Worm (Caenorhabditis elegans) whole organism, young adult: ENCODE results near the gene B0457.6.

Experiments
- B0019.2 ChIP-seq: fragments of 200-800 bp; sonication (Bioruptor generic); conservative IDR thresholded peaks from 2 replicates; pipeline ENCODE4 v1.3.6; 2022; ENCODE audit warnings: missing genetic modification reagents, missing genetic modification characterization, missing compliant biosample characterization
- B0261.1 ChIP-seq: sonication (generic microtip); optimal IDR thresholded peaks from 2 replicates; lab custom pipeline; 2016; ENCODE audit warnings: mild to moderate bottlenecking, missing genetic modification characterization, moderate library complexity, missing compliant biosample characterization
- F10E7.11 ChIP-seq: sonication (generic microtip); optimal IDR thresholded peaks from 2 replicates; lab custom pipeline; 2017; ENCODE audit warnings: mild to moderate bottlenecking, missing genetic modification characterization, moderate library complexity, missing compliant biosample characterization
- F39B2.1 ChIP-seq: fragments of 200-800 bp; sonication (Bioruptor generic); IDR thresholded peaks from 2 replicates; pipeline ENCODE4 v1.3.6; 2022; ENCODE audit warnings: missing genetic modification reagents, missing genetic modification characterization, missing compliant biosample characterization
- F57A8.1 ChIP-seq: fragments of 200-800 bp; sonication (Bioruptor generic); optimal IDR thresholded peaks from 2 replicates; lab custom pipeline; 2018; ENCODE audit warnings: mild to moderate bottlenecking, missing genetic modification characterization, moderate library complexity, missing compliant biosample characterization
- K12H6.12 ChIP-seq: fragments of 200-800 bp; sonication (Bioruptor generic); optimal IDR thresholded peaks from 2 replicates; lab custom pipeline; 2018; ENCODE audit warnings: mild to moderate bottlenecking, missing genetic modification characterization, missing compliant biosample characterization
- Y53F4B.3 ChIP-seq: fragments of 200-800 bp; sonication (Bioruptor generic); IDR thresholded peaks from 2 replicates; pipeline ENCODE4 v1.3.6; 2022; ENCODE audit warnings: missing genetic modification reagents, missing genetic modification characterization, missing compliant biosample characterization
- Y56A3A.18 ChIP-seq: fragments of 200-800 bp; sonication (Bioruptor generic); IDR thresholded peaks from 2 replicates; pipeline ENCODE4 v1.3.6; 2022; ENCODE audit warnings: missing genetic modification reagents, missing genetic modification characterization, missing compliant biosample characterization
- Y67H2A.10 ChIP-seq: fragments of 200-800 bp; sonication (Bioruptor generic); conservative IDR thresholded peaks from 2 replicates; pipeline ENCODE4 v1.3.6; 2022; ENCODE audit warnings: missing genetic modification reagents, missing genetic modification characterization, missing compliant biosample characterization
- Y79H2A.3 ChIP-seq: fragments of 200-800 bp; sonication (Bioruptor generic); conservative IDR thresholded peaks from 2 replicates; pipeline ENCODE4 v1.3.6; 2022; ENCODE audit warnings: missing genetic modification reagents, missing genetic modification characterization, missing compliant biosample characterization
- Y95B8A.8 ChIP-seq: fragments of 200-800 bp; sonication (Bioruptor generic); IDR thresholded peaks from 2 replicates; pipeline ENCODE4 v1.3.6; 2022; ENCODE audit warnings: missing genetic modification reagents, missing genetic modification characterization, missing compliant biosample characterization
- ZK185.1 ChIP-seq: sonication (generic microtip); optimal IDR thresholded peaks from 2 replicates; lab custom pipeline; 2016; ENCODE audit warnings: mild to moderate bottlenecking, missing genetic modification characterization, missing compliant biosample characterization; ENCODE audit not compliant: poor library complexity, severe bottlenecking
- athp-1 ChIP-seq: sonication (generic microtip); optimal IDR thresholded peaks from 2 replicates; lab custom pipeline; 2017; ENCODE audit warnings: mild to moderate bottlenecking, missing genetic modification characterization, missing compliant biosample characterization
- bed-1 ChIP-seq: fragments of 200-800 bp; sonication (Bioruptor generic); IDR thresholded peaks from 2 replicates; pipeline ENCODE4 v1.3.6; 2022; ENCODE audit warnings: missing genetic modification reagents, missing genetic modification characterization, missing compliant biosample characterization
- ccch-3 ChIP-seq: fragments of 200-800 bp; sonication (Bioruptor generic); optimal IDR thresholded peaks from 2 replicates; lab custom pipeline; 2018; ENCODE audit warnings: mild to moderate bottlenecking, missing genetic modification characterization, missing compliant biosample characterization
- ceh-100 ChIP-seq: fragments of 200-800 bp; sonication (Bioruptor generic); IDR thresholded peaks from 2 replicates; pipeline ENCODE4 v1.3.6; 2022; ENCODE audit warnings: missing genetic modification reagents, missing genetic modification characterization, missing compliant biosample characterization
- ceh-58 ChIP-seq: fragments of 200-800 bp; sonication (Bioruptor generic); IDR thresholded peaks from 2 replicates; pipeline ENCODE4 v1.3.6; 2022; ENCODE audit warnings: missing genetic modification characterization, missing compliant biosample characterization
- ceh-79 ChIP-seq: sonication (generic microtip); optimal IDR thresholded peaks from 2 replicates; lab custom pipeline; 2017; ENCODE audit warnings: mild to moderate bottlenecking, missing genetic modification characterization, missing compliant biosample characterization
- chd-7 ChIP-seq: sonication (generic microtip); optimal IDR thresholded peaks from 2 replicates; lab custom pipeline; 2016; ENCODE audit warnings: mild to moderate bottlenecking, missing genetic modification characterization, moderate library complexity, missing compliant biosample characterization
- die-1 ChIP-seq: sonication (generic microtip); optimal IDR thresholded peaks from 2 replicates; lab custom pipeline; 2016; ENCODE audit warnings: missing genotype, mild to moderate bottlenecking, missing genetic modification characterization, missing compliant biosample characterization
- gei-17 ChIP-seq: fragments of 200-800 bp; sonication (Bioruptor generic); optimal IDR thresholded peaks from 2 replicates; lab custom pipeline; 2018; ENCODE audit warnings: mild to moderate bottlenecking, missing genetic modification characterization, missing compliant biosample characterization
- hmg-20 ChIP-seq: fragments of 200-800 bp; sonication (Bioruptor generic); IDR thresholded peaks from 2 replicates; pipeline ENCODE4 v1.3.6; 2022; ENCODE audit warnings: missing genetic modification reagents, missing genetic modification characterization, missing compliant biosample characterization
- hrde-1 ChIP-seq: sonication (generic microtip); optimal IDR thresholded peaks from 2 replicates; lab custom pipeline; 2016; ENCODE audit warnings: missing genetic modification characterization, mild to moderate bottlenecking, missing compliant biosample characterization, moderate library complexity, missing genotype, missing genetic modification reagents, borderline replicate concordance
- hsf-1 ChIP-seq: fragments of 200-800 bp; sonication (Bioruptor generic); IDR thresholded peaks from 2 replicates; pipeline ENCODE4 v1.3.6; 2022; ENCODE audit warnings: missing genetic modification reagents, missing genetic modification characterization, missing compliant biosample characterization
- lag-1 ChIP-seq: fragments of 200-800 bp; sonication (Bioruptor generic); IDR thresholded peaks from 2 replicates; pipeline ENCODE4 v1.3.6; 2022; ENCODE audit warnings: missing genetic modification reagents, missing genetic modification characterization, missing compliant biosample characterization
- let-526 ChIP-seq: fragments of 200-800 bp; sonication (Bioruptor generic); IDR thresholded peaks from 2 replicates; pipeline ENCODE4 v1.3.6; 2022; ENCODE audit warnings: missing genetic modification reagents, missing genetic modification characterization, missing compliant biosample characterization
- let-607 ChIP-seq, 2 experiments: fragments of 200-800 bp in 1 of 2; sonication (Bioruptor generic) in 1 of 2; sonication (generic microtip) in 1 of 2; optimal IDR thresholded peaks; 2 replicates each; lab custom pipeline; 2016 to 2018; ENCODE audit warnings: mild to moderate bottlenecking in 2 of 2, missing compliant biosample characterization in 2 of 2, missing genetic modification characterization in 2 of 2, moderate library complexity in 2 of 2, missing genotype in 1 of 2
- lin-26 ChIP-seq: fragments of 200-800 bp; sonication (Bioruptor generic); IDR thresholded peaks from 2 replicates; pipeline ENCODE4 v1.3.6; 2022; ENCODE audit warnings: missing genetic modification reagents, missing genetic modification characterization, missing compliant biosample characterization
- lsy-27 ChIP-seq: sonication (generic microtip); optimal IDR thresholded peaks from 2 replicates; lab custom pipeline; 2017; ENCODE audit warnings: missing genetic modification characterization, mild to moderate bottlenecking, missing compliant biosample characterization, antibody characterized with exemption, missing genotype, borderline replicate concordance; ENCODE audit not compliant: insufficient read depth
- madf-10 ChIP-seq: sonication (generic microtip); optimal IDR thresholded peaks from 2 replicates; lab custom pipeline; 2016; ENCODE audit warnings: mild to moderate bottlenecking, missing genetic modification characterization, missing compliant biosample characterization
- madf-3 ChIP-seq: fragments of 200-800 bp; sonication (Bioruptor generic); IDR thresholded peaks from 2 replicates; pipeline ENCODE4 v1.3.6; 2022; ENCODE audit warnings: missing genetic modification reagents, missing genetic modification characterization, missing compliant biosample characterization
- mel-28 ChIP-seq: sonication (generic microtip); optimal IDR thresholded peaks from 2 replicates; lab custom pipeline; 2016; ENCODE audit warnings: borderline replicate concordance, mild to moderate bottlenecking, missing genetic modification characterization, missing compliant biosample characterization
- nhr-120 ChIP-seq: fragments of 200-800 bp; sonication (Bioruptor generic); IDR thresholded peaks from 2 replicates; pipeline ENCODE4 v1.3.6; 2022; ENCODE audit warnings: missing genetic modification characterization, missing compliant biosample characterization
- nhr-179 ChIP-seq: sonication (generic microtip); optimal IDR thresholded peaks from 2 replicates; lab custom pipeline; 2016; ENCODE audit warnings: mild to moderate bottlenecking, missing genetic modification characterization, missing compliant biosample characterization
- nhr-80 ChIP-seq: sonication (generic microtip); optimal IDR thresholded peaks from 2 replicates; lab custom pipeline; 2016; ENCODE audit warnings: missing genetic modification characterization, missing compliant biosample characterization
- rcor-1 ChIP-seq: fragments of 200-800 bp; sonication (Bioruptor generic); IDR thresholded peaks from 2 replicates; pipeline ENCODE4 v1.3.6; 2022; ENCODE audit warnings: missing genetic modification reagents, missing genetic modification characterization, missing compliant biosample characterization
- repo-1 ChIP-seq: sonication (generic microtip); optimal IDR thresholded peaks from 2 replicates; lab custom pipeline; 2017; ENCODE audit warnings: mild to moderate bottlenecking, missing genetic modification characterization, missing compliant biosample characterization
- sdz-38 ChIP-seq: sonication (generic microtip); optimal IDR thresholded peaks from 2 replicates; lab custom pipeline; 2016; ENCODE audit warnings: missing genotype, missing genetic modification characterization, missing compliant biosample characterization
- snpc-1.3 ChIP-seq: sonication (generic microtip); optimal IDR thresholded peaks from 2 replicates; lab custom pipeline; 2017; ENCODE audit warnings: missing genetic modification characterization, mild to moderate bottlenecking, missing compliant biosample characterization, antibody characterized with exemption, moderate library complexity, missing genotype, missing genetic modification reagents; ENCODE audit not compliant: insufficient read depth
- snpc-3.4 ChIP-seq: sonication (generic microtip); optimal IDR thresholded peaks from 2 replicates; lab custom pipeline; 2017; ENCODE audit warnings: missing genetic modification characterization, mild to moderate bottlenecking, missing compliant biosample characterization, antibody characterized with exemption, moderate library complexity, missing genotype, missing genetic modification reagents
- sptf-2 ChIP-seq: fragments of 200-800 bp; sonication (Bioruptor generic); optimal IDR thresholded peaks from 2 replicates; lab custom pipeline; 2018; ENCODE audit warnings: mild to moderate bottlenecking, missing genetic modification characterization, missing compliant biosample characterization
- tbp1 ChIP-seq: fragments of 200-800 bp; sonication (Bioruptor generic); optimal IDR thresholded peaks from 2 replicates; lab custom pipeline; 2018; ENCODE audit warnings: mild to moderate bottlenecking, missing genetic modification characterization, missing compliant biosample characterization
- tbx-9 ChIP-seq: sonication (generic microtip); optimal IDR thresholded peaks from 2 replicates; lab custom pipeline; 2016; ENCODE audit warnings: borderline replicate concordance, missing genetic modification characterization, inconsistent platforms, missing compliant biosample characterization
- unc-130 ChIP-seq: sonication (generic microtip); optimal IDR thresholded peaks from 2 replicates; lab custom pipeline; 2016; ENCODE audit warnings: missing genetic modification reagents, missing genetic modification characterization, missing compliant biosample characterization
- xnd-1 ChIP-seq: sonication (generic microtip); optimal IDR thresholded peaks from 2 replicates; lab custom pipeline; 2016; ENCODE audit warnings: missing genotype, missing genetic modification reagents, missing genetic modification characterization, missing compliant biosample characterization
- ztf-18 ChIP-seq: sonication (generic microtip); optimal IDR thresholded peaks from 2 replicates; lab custom pipeline; 2016; ENCODE audit warnings: missing genotype, mild to moderate bottlenecking, missing genetic modification characterization, missing compliant biosample characterization
- ztf-26 ChIP-seq: sonication (generic microtip); optimal IDR thresholded peaks from 2 replicates; lab custom pipeline; 2017; ENCODE audit warnings: missing genetic modification characterization, missing compliant biosample characterization
- ztf-3 ChIP-seq: fragments of 200-800 bp; sonication (Bioruptor generic); optimal IDR thresholded peaks from 2 replicates; lab custom pipeline; 2018; ENCODE audit warnings: mild to moderate bottlenecking, missing genetic modification characterization, missing compliant biosample characterization

B0457.6 gene

DNA sequence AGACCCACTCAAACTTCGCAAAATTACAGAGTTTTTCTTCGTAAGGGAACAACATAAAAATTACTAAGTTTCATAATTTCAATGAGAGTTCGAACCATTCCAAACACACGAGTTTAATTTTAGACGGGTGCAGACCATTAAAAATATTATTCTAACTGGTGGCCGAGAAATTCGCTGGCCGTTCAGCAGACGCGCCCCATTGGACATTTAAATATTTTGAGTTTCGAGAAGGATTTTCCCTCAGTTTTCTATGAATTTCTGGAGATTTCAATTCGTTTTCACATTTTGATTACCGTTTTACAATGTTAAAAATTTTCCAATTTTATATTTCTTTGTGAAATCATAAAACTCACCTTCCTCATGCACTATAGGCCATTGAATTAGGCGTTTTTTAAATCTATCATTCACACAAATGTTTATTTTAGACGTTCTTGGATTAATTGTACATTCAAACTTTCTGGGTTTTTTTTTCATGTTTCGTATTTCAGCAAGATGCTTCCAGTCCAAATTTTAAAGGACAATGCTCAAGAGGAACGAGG is 5.1 kb downstream of the B0457.6 start, which contains the start of gene cct-2 (continued):
- no peak for TF ChIP-seq ztf-3
- no peak for TF ChIP-seq let-526 (GFP tag; lab: Robert Waterston, UW)
- no peak for TF ChIP-seq mel-28 (tag; lab: Kevin White, UChicago)
- no peak for TF ChIP-seq Y67H2A.10 (GFP tag; lab: Robert Waterston, UW)
- no peak for TF ChIP-seq lin-26 (GFP tag; lab: Robert Waterston, UW)
- TF ChIP-seq nhr-179 (tag; lab: Kevin White, UChicago), result no peak
- TF ChIP-seq unc-130 (GFP tag; lab: Kevin White, UChicago), result no peak
- no peak for TF ChIP-seq F10E7.11 (tag; lab: Kevin White, UChicago)
- TF ChIP-seq ceh-79 (tag; lab: Kevin White, UChicago), result no peak
- no peak for TF ChIP-seq hmg-20
- TF ChIP-seq Y95B8A.8 (GFP tag; lab: Robert Waterston, UW), result no peak
- no peak for TF ChIP-seq repo-1 (tag; lab: Kevin White, UChicago)
- no peak for TF ChIP-seq B0261.1 (tag; lab: Kevin White, UChicago)
- TF ChIP-seq F39B2.1 (GFP tag; lab: Robert Waterston, UW), result no peak
- TF ChIP-seq ztf-26 (tag; lab: Kevin White, UChicago), result no peak
- no peak for TF ChIP-seq ceh-100
- TF ChIP-seq chd-7 (tag; lab: Kevin White, UChicago), result no peak
- TF ChIP-seq snpc-3.4 (tag; lab: Kevin White, UChicago), result peak; percentile 19
- peak; percentile 59 for TF ChIP-seq ZK185.1 (tag; lab: Kevin White, UChicago)
- no peak for TF ChIP-seq sptf-2 (GFP tag; lab: Kevin White, UChicago)
- no peak for TF ChIP-seq B0019.2 (GFP tag; lab: Robert Waterston, UW)
- no peak for TF ChIP-seq madf-3 (GFP tag; lab: Robert Waterston, UW)
- no peak for TF ChIP-seq sdz-38 (tag; lab: Kevin White, UChicago)
- TF ChIP-seq ztf-18, result no peak
- TF ChIP-seq ceh-58 (GFP tag; lab: Robert Waterston, UW), result no peak
- TF ChIP-seq bed-1, result no peak
- no peak for TF ChIP-seq ccch-3 (GFP tag; lab: Kevin White, UChicago)
- no peak for TF ChIP-seq let-607 (tag; optimal IDR thresholded peaks at IDR 0.05; lab: Kevin White, UChicago)
- no peak for TF ChIP-seq madf-10 (tag; lab: Kevin White, UChicago)
- TF ChIP-seq tbx-9 (tag; lab: Kevin White, UChicago), result no peak
- TF ChIP-seq nhr-120, result no peak
- TF ChIP-seq tbp1 (GFP tag; lab: Kevin White, UChicago), result no peak
- no peak for TF ChIP-seq lag-1 (GFP tag; lab: Robert Waterston, UW)
- TF ChIP-seq snpc-1.3 (tag; lab: Kevin White, UChicago), result no peak
- no peak for TF ChIP-seq Y79H2A.3 (GFP tag; lab: Robert Waterston, UW)
- peak; percentile 12 for TF ChIP-seq nhr-80 (tag; lab: Kevin White, UChicago)
- no peak for TF ChIP-seq die-1 (tag; lab: Kevin White, UChicago)
- no peak for TF ChIP-seq Y56A3A.18 (GFP tag; lab: Robert Waterston, UW)
- TF ChIP-seq athp-1, result no peak

- no peak for TF ChIP-seq bed-1
- TF ChIP-seq xnd-1 (tag; lab: Kevin White, UChicago), result no peak
- TF ChIP-seq lsy-27, result no peak
- TF ChIP-seq Y56A3A.18 (GFP tag; lab: Robert Waterston, UW), result peak; percentile 36; the same call in 1 of the 2 replicates
- TF ChIP-seq hsf-1 (GFP tag; lab: Robert Waterston, UW), result 0 out of 2 replicates have a peak, but pooled peaks have one; percentile 21
- no peak for TF ChIP-seq Y53F4B.3 (GFP tag; lab: Robert Waterston, UW)
- no peak for TF ChIP-seq K12H6.12 (tag; lab: Kevin White, UChicago)
- peak; percentile 9 for TF ChIP-seq chd-7 (tag; lab: Kevin White, UChicago)
- no peak for TF ChIP-seq ZK185.1 (tag; lab: Kevin White, UChicago)
- no peak for TF ChIP-seq F57A8.1 (GFP tag; lab: Kevin White, UChicago)
- TF ChIP-seq tbx-9 (tag; lab: Kevin White, UChicago), result no peak
- no peak for TF ChIP-seq gei-17 (GFP tag; lab: Kevin White, UChicago)
- no peak for TF ChIP-seq rcor-1 (GFP tag; lab: Robert Waterston, UW)
- TF ChIP-seq hrde-1 (tag; lab: Kevin White, UChicago), result no peak
Measured at ce11 chrII:8929771-8930170, 7.5 kb downstream of the B0457.6 start, which contains the start of gene mrpl-50. TSS of gene mrpl-50 (plus strand) at chrII:8929841.
